Fruit fly (Drosophila melanogaster) whole organism: ENCODE measurements around the gene betaGlu.

Experiments used
- CG8478 ChIP-seq: fragments of >200 bp; optimal IDR thresholded peaks from 2 replicates; lab custom pipeline; 2018; ENCODE audit warnings: inconsistent platforms
- Dll ChIP-seq: fragments of >200 bp; optimal IDR thresholded peaks from 2 replicates; lab custom pipeline; 2017
- EcR ChIP-seq, 2 experiments: fragments of >200 bp; optimal IDR thresholded peaks; 2 replicates each; lab custom pipeline; 2017; ENCODE audit warnings: missing biosample characterization in 2 of 2, missing genetic modification characterization in 2 of 2, missing genetic modification reagents in 2 of 2
- pan ChIP-seq: fragments of >200 bp; optimal IDR thresholded peaks from 2 replicates; lab custom pipeline; 2017
- psq ChIP-seq: fragments of >200 bp; optimal IDR thresholded peaks from 2 replicates; lab custom pipeline; 2017
- usp ChIP-seq: fragments of >200 bp; optimal IDR thresholded peaks from 2 replicates; lab custom pipeline; 2017; ENCODE audit warnings: missing biosample characterization, missing genetic modification characterization, mixed read lengths

DNA sequence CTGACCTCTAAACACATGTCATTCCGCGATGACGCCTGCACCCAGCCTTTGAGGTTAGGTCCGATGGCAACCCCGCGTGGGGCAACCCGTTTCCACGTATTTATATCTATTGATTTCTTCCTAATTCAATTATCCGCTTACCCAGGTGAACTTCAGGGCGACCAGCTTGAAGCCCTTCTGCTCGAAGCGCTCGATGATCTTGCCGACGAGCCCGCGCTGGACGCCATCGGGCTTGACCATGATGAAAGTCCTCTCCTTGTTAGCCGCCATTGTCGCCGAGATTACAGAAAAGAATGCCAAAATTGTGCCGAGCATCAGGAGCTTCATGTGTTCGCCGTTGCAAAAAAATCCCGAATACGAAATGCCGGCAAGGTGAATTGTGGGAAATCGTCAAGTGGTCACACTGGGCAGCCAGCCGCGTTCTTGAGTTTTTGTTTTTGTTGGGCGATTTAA lies 26.0 kb downstream of the betaGlu start, which contains the start of gene awd:
- TF ChIP-seq Dll (lab: Kevin White, UChicago), result no peak
- no peak for TF ChIP-seq CG8478 (lab: Kevin White, UChicago)
- TF ChIP-seq usp (GFP tag; lab: Kevin White, UChicago), result no peak
- no peak for TF ChIP-seq psq (lab: Kevin White, UChicago)
- no peak for TF ChIP-seq pan
- TF ChIP-seq EcR (GFP tag; optimal IDR thresholded peaks at IDR 0.05; lab: Kevin White, UChicago), result no peak
